Worm (Caenorhabditis elegans) whole organism, late embryonic: ENCODE results near the gene nhr-171.

ENCODE experiments used
- C08G9.2 ChIP-seq: sonication (generic microtip); optimal IDR thresholded peaks from 2 replicates; lab custom pipeline; 2016; ENCODE audit warnings: mild to moderate bottlenecking, missing genetic modification characterization, moderate library complexity, missing compliant biosample characterization
- F13H6.1 ChIP-seq: sonication (generic microtip); optimal IDR thresholded peaks from 2 replicates; lab custom pipeline; 2016; ENCODE audit warnings: missing genetic modification characterization, missing compliant biosample characterization
- K09A11.1 ChIP-seq: sonication (generic microtip); optimal IDR thresholded peaks from 2 replicates; lab custom pipeline; 2017; ENCODE audit warnings: antibody characterized with exemption, mild to moderate bottlenecking, missing genetic modification characterization, missing compliant biosample characterization; ENCODE audit not compliant: insufficient read depth
- Y22D7AL.16 ChIP-seq: sonication (generic microtip); optimal IDR thresholded peaks from 2 replicates; lab custom pipeline; 2016; ENCODE audit warnings: missing genetic modification characterization, missing compliant biosample characterization
- ceh-18 ChIP-seq: sonication (generic microtip); optimal IDR thresholded peaks from 2 replicates; lab custom pipeline; 2016; ENCODE audit warnings: missing genetic modification characterization, missing compliant biosample characterization
- ceh-22 ChIP-seq: sonication (generic microtip); optimal IDR thresholded peaks from 2 replicates; lab custom pipeline; 2017; ENCODE audit warnings: missing biosample characterization, missing genetic modification characterization
- ceh-24 ChIP-seq: sonication (generic microtip); optimal IDR thresholded peaks from 2 replicates; lab custom pipeline; 2016; ENCODE audit warnings: mild to moderate bottlenecking, missing genetic modification characterization, missing compliant biosample characterization
- ceh-31 ChIP-seq: sonication (generic microtip); optimal IDR thresholded peaks from 2 replicates; lab custom pipeline; 2016; ENCODE audit warnings: missing genetic modification characterization, missing compliant biosample characterization
- ceh-6 ChIP-seq: fragments of 200-800 bp; sonication (Bioruptor generic); optimal IDR thresholded peaks from 2 replicates; lab custom pipeline; 2018; ENCODE audit warnings: mild to moderate bottlenecking, missing genetic modification characterization, missing compliant biosample characterization
- ceh-9 ChIP-seq: sonication (generic microtip); optimal IDR thresholded peaks from 2 replicates; lab custom pipeline; 2016; ENCODE audit warnings: mild to moderate bottlenecking, missing genetic modification characterization, inconsistent platforms, missing compliant biosample characterization
- dve-1 ChIP-seq: sonication (generic microtip); optimal IDR thresholded peaks from 2 replicates; lab custom pipeline; 2017; ENCODE audit warnings: antibody characterized with exemption, mild to moderate bottlenecking, missing genetic modification characterization, missing compliant biosample characterization
- elt-2 ChIP-seq: sonication (generic microtip); optimal IDR thresholded peaks from 2 replicates; lab custom pipeline; 2016; ENCODE audit warnings: missing genetic modification reagents, missing genetic modification characterization, missing compliant biosample characterization
- fax-1 ChIP-seq: sonication (generic microtip); optimal IDR thresholded peaks from 2 replicates; lab custom pipeline; 2016; ENCODE audit warnings: missing genotype, missing genetic modification characterization, missing compliant biosample characterization
- fkh-10 ChIP-seq: fragments of 150-350 bp; optimal IDR thresholded peaks from 2 replicates; lab custom pipeline; 2014; ENCODE audit warnings: missing biosample characterization, missing genetic modification reagents, missing genetic modification characterization
- hlh-13 ChIP-seq: fragments of 200-800 bp; sonication (Bioruptor generic); optimal IDR thresholded peaks from 2 replicates; lab custom pipeline; 2018; ENCODE audit warnings: mild to moderate bottlenecking, missing genetic modification characterization, missing compliant biosample characterization
- hlh-15 ChIP-seq: sonication (generic microtip); optimal IDR thresholded peaks from 2 replicates; lab custom pipeline; 2016; ENCODE audit warnings: missing genetic modification characterization, missing compliant biosample characterization
- hlh-30 ChIP-seq: sonication (generic microtip); optimal IDR thresholded peaks from 2 replicates; lab custom pipeline; 2017; ENCODE audit warnings: antibody characterized with exemption, missing genetic modification characterization, missing compliant biosample characterization; ENCODE audit not compliant: insufficient read depth
- hlh-6 ChIP-seq: sonication (generic microtip); optimal IDR thresholded peaks from 2 replicates; lab custom pipeline; 2016; ENCODE audit warnings: missing genotype, missing genetic modification characterization, missing compliant biosample characterization
- lim-6 ChIP-seq: sonication (generic microtip); optimal IDR thresholded peaks from 2 replicates; lab custom pipeline; 2016; ENCODE audit warnings: missing genetic modification characterization, missing compliant biosample characterization
- mec-3 ChIP-seq: sonication (generic microtip); optimal IDR thresholded peaks from 2 replicates; lab custom pipeline; 2016; ENCODE audit warnings: borderline replicate concordance, missing genetic modification characterization, missing compliant biosample characterization
- odd-2 ChIP-seq: sonication (generic microtip); optimal IDR thresholded peaks from 2 replicates; lab custom pipeline; 2017; ENCODE audit warnings: antibody characterized with exemption, mild to moderate bottlenecking, missing genetic modification characterization, missing compliant biosample characterization
- pag-3 ChIP-seq: sonication (generic microtip); optimal IDR thresholded peaks from 2 replicates; lab custom pipeline; 2016; ENCODE audit warnings: missing compliant biosample characterization, missing genetic modification characterization, borderline replicate concordance
- pros-1 ChIP-seq: fragments of 150-350 bp; optimal IDR thresholded peaks from 2 replicates; lab custom pipeline; 2014; ENCODE audit warnings: missing biosample characterization, missing genetic modification reagents, missing genetic modification characterization
- sdc-2 ChIP-seq: sonication (generic microtip); optimal IDR thresholded peaks from 2 replicates; lab custom pipeline; 2016; ENCODE audit warnings: missing genotype, missing genetic modification characterization, missing compliant biosample characterization
- sox-2 ChIP-seq: fragments of 200-800 bp; sonication (Bioruptor generic); IDR thresholded peaks from 2 replicates; pipeline ENCODE4 v1.3.6; 2022; ENCODE audit warnings: missing genetic modification reagents, missing genetic modification characterization, missing compliant biosample characterization
- sox-4 ChIP-seq: sonication (generic microtip); optimal IDR thresholded peaks from 2 replicates; lab custom pipeline; 2017; ENCODE audit warnings: mild to moderate bottlenecking, missing genetic modification characterization, inconsistent platforms, missing compliant biosample characterization
- syd-9 ChIP-seq: sonication (generic microtip); optimal IDR thresholded peaks from 2 replicates; lab custom pipeline; 2016; ENCODE audit warnings: mild to moderate bottlenecking, missing genetic modification characterization, moderate library complexity, missing compliant biosample characterization
- tbx-7 ChIP-seq: sonication (generic microtip); optimal IDR thresholded peaks from 2 replicates; lab custom pipeline; 2016; ENCODE audit warnings: missing genotype, missing genetic modification characterization, missing compliant biosample characterization
- ttx-3 ChIP-seq: sonication (generic microtip); optimal IDR thresholded peaks from 2 replicates; lab custom pipeline; 2016; ENCODE audit warnings: missing genetic modification reagents, missing genetic modification characterization, missing compliant biosample characterization
- unc-3 ChIP-seq, 2 experiments: fragments of 200-800 bp in 1 of 2; sonication (Bioruptor generic) in 1 of 2; sonication (generic microtip) in 1 of 2; conservative IDR thresholded peaks in 1 of 2; optimal IDR thresholded peaks in 1 of 2; 2 replicates each; pipeline versions ENCODE4 v1.3.6 to Lab custom; 2016 to 2022; ENCODE audit warnings: missing compliant biosample characterization in 2 of 2, missing genetic modification characterization in 2 of 2, missing genetic modification reagents in 1 of 2
- unc-42 ChIP-seq: sonication (generic microtip); optimal IDR thresholded peaks from 2 replicates; lab custom pipeline; 2016; ENCODE audit warnings: missing genotype, missing genetic modification characterization, missing compliant biosample characterization
- unc-55 ChIP-seq: sonication (generic microtip); optimal IDR thresholded peaks from 2 replicates; lab custom pipeline; 2017; ENCODE audit warnings: missing biosample characterization, missing genetic modification reagents, missing genetic modification characterization
- unc-86 ChIP-seq: sonication (generic microtip); optimal IDR thresholded peaks from 2 replicates; lab custom pipeline; 2016; ENCODE audit warnings: missing genetic modification characterization, missing compliant biosample characterization
- zip-5 ChIP-seq: sonication (generic microtip); optimal IDR thresholded peaks from 2 replicates; lab custom pipeline; 2016; ENCODE audit warnings: missing genetic modification characterization, missing compliant biosample characterization

Gene nhr-171

DNA sequence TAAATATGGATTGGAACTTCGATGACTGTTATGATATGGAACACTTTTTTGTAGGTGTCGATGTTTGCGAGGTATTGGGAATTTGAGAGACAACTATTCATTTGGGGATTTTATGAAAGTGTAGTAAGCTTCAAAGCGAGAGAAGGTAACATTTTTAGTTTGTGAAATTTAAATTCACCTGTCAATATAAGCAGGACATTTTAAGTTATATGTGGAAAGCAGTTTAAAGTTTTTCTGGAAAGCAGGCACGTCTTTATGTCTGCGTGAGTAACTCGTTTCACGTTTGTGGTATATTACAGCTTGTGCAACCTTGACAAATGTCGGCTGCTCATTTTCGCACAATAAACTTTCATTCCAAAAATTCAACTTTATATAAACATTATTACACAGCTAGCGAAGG lies 7.3 kb upstream of the nhr-171 start, which contains the start of gene srh-229:
srh-229 (minus strand) TSS at position 101 of the 400 bp plus-strand sequence.
- TF ChIP-seq unc-3 (GFP tag; conservative IDR thresholded peaks at IDR 0.05; lab: Robert Waterston, UW) (no peak), unc-3 (tag; optimal IDR thresholded peaks at IDR 0.05; lab: Kevin White, UChicago) (no peak), unc-86 (tag; lab: Kevin White, UChicago) (no peak), sdc-2 (tag; lab: Kevin White, UChicago) (no peak), C08G9.2 (tag; lab: Kevin White, UChicago) (no peak), syd-9 (tag; lab: Kevin White, UChicago) (no peak), ceh-9 (tag; lab: Kevin White, UChicago) (no peak), sox-4 (tag; lab: Kevin White, UChicago) (no peak), hlh-30 (tag; lab: Kevin White, UChicago) (no peak), ceh-31 (no peak), odd-2 (tag; lab: Kevin White, UChicago) (no peak), hlh-15 (tag; lab: Kevin White, UChicago) (no peak), fax-1 (tag; lab: Kevin White, UChicago) (no peak), tbx-7 (no peak), dve-1 (no peak), F13H6.1 (no peak), ceh-6 (GFP tag; lab: Kevin White, UChicago) (no peak), Y22D7AL.16 (tag; lab: Kevin White, UChicago) (no peak), unc-42 (tag; lab: Kevin White, UChicago) (no peak), K09A11.1 (tag; lab: Kevin White, UChicago) (no peak), pag-3 (tag; lab: Kevin White, UChicago) (no peak)

- TF ChIP-seq lim-6 (tag; lab: Kevin White, UChicago) = no peak
- no peak for TF ChIP-seq unc-55
- TF ChIP-seq ceh-22 (tag; lab: Kevin White, UChicago) = no peak
- no peak for TF ChIP-seq ceh-18
- no peak for TF ChIP-seq zip-5 (tag; lab: Kevin White, UChicago)
- TF ChIP-seq hlh-6 (tag; lab: Kevin White, UChicago) = no peak
- TF ChIP-seq ceh-6 (GFP tag; lab: Kevin White, UChicago) = no peak
- no peak for TF ChIP-seq syd-9 (tag; lab: Kevin White, UChicago)
- no peak for TF ChIP-seq tbx-7
- no peak for TF ChIP-seq sox-2
- no peak for TF ChIP-seq odd-2 (tag; lab: Kevin White, UChicago)
These were observed 5.4 kb upstream of the nhr-171 start for ce11 chrV:7506207-7506606.

ce11 chrV:7508566-7509044 lies 3.0 kb upstream of the nhr-171 start, which contains the start of the genes str-31 and nhr-172:
Gene str-31, minus strand, starts transcription at chrV:7508666.
Gene nhr-172, plus strand, starts transcription at chrV:7508994.
- TF ChIP-seq hlh-15 (tag; lab: Kevin White, UChicago) = no peak
- TF ChIP-seq mec-3 (tag; lab: Kevin White, UChicago) = no peak
- TF ChIP-seq ceh-24 (tag; lab: Kevin White, UChicago) = no peak
- peak; percentile 63 for TF ChIP-seq elt-2 (tag; lab: Kevin White, UChicago)
- TF ChIP-seq, all 69 proteins: peak for 1

ce11 chrV:7514939-7515338 lies 3.4 kb downstream of the nhr-171 start, which contains the start of gene srb-18:
Gene srb-18, plus strand, starts transcription at chrV:7515239.
- TF ChIP-seq hlh-13 (GFP tag; lab: Kevin White, UChicago) = no peak
- TF ChIP-seq pros-1 (tag; lab: Kevin White, UChicago) = no peak
- TF ChIP-seq C08G9.2 (tag; lab: Kevin White, UChicago) = no peak
- TF ChIP-seq unc-42 (tag; lab: Kevin White, UChicago) = no peak
- no peak for TF ChIP-seq zip-5 (tag; lab: Kevin White, UChicago)
- TF ChIP-seq fkh-10 (GFP tag; lab: Kevin White, UChicago) = no peak
- TF ChIP-seq K09A11.1 (tag; lab: Kevin White, UChicago) = no peak
- TF ChIP-seq ttx-3 (tag; lab: Kevin White, UChicago) = no peak
